Fruit fly (Drosophila melanogaster): ENCODE measurements around the gene Vps16B.

Gene Vps16B

DNA sequence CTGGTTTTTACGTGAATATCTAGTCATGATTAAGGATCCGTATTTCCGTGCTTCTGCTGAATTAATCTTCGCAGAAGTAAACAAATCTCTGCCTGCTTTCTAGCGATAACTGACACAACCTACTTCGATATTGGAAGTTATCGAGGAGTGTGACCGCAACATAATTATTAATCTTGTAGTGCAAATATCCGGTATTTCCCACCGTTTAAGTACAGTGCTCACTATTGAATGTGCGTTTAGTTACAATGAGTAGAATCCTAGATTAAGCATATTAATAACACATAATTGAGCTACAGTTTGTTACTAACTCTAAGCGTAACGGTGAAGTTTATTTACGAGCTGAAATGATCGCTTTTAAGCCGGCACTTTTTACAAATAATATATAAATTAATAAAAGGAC, 43.5 kb upstream of the Vps16B start (continued):
- TF ChIP-seq Sry-δ (GFP tag; optimal IDR thresholded peaks at IDR 0.05) (peak; percentile 38), dimm (GFP tag; IDR thresholded peaks at IDR 0.05) (no peak), Max (GFP tag; optimal IDR thresholded peaks at IDR 0.05) (no peak), fd96Cb (tag; optimal IDR thresholded peaks at IDR 0.05) (no peak), MESR4 (GFP tag; optimal IDR thresholded peaks at IDR 0.05) (peak; percentile 63), dpn (GFP tag; optimal IDR thresholded peaks at IDR 0.05) (peak in 1 of 2 experiments; percentile 60), CG13296 (GFP tag; optimal IDR thresholded peaks at IDR 0.05) (peak; percentile 73), H2.0 (GFP tag; IDR thresholded peaks at IDR 0.05) (peak; percentile 33; the same call in 1 of the 2 replicates), odd (GFP tag; optimal IDR thresholded peaks at IDR 0.05) (no peak), CG4360 (GFP tag; IDR thresholded peaks at IDR 0.05) (no peak), gro (GFP tag; optimal IDR thresholded peaks at IDR 0.05) (peak; percentile 10), hb (GFP tag; IDR thresholded peaks at IDR 0.05; ENCODE audit: partially characterized antibody) (no peak), CG31224 (GFP tag; IDR thresholded peaks at IDR 0.05) (0 out of 2 replicates have a peak, but pooled peaks have one; percentile 34), CG17385 (GFP tag; optimal IDR thresholded peaks at IDR 0.05) (no peak), CG15073 (GFP tag; optimal IDR thresholded peaks at IDR 0.05) (no peak), crp (GFP tag; optimal IDR thresholded peaks at IDR 0.05) (no peak), CG11456 (GFP tag; IDR thresholded peaks at IDR 0.05) (0 out of 3 replicates have a peak, but pooled peaks have one; percentile 52), CHES-1-like (GFP tag; optimal IDR thresholded peaks at IDR 0.05) (peak; percentile 39), tup (GFP tag; optimal IDR thresholded peaks at IDR 0.05) (no peak), CG13287 (GFP tag; IDR thresholded peaks at IDR 0.05; ENCODE audit: partially characterized antibody) (peak; percentile 69), kay (GFP tag; optimal IDR thresholded peaks at IDR 0.05) (no peak), Hr51 (GFP tag; optimal IDR thresholded peaks at IDR 0.05) (no peak), Sin3A (optimal IDR thresholded peaks at IDR 0.05) (no peak), CG16815 (GFP tag; optimal IDR thresholded peaks at IDR 0.05) (no peak), CG12744 (GFP tag; optimal IDR thresholded peaks at IDR 0.05) (peak; percentile 10), Hmr (GFP tag; optimal IDR thresholded peaks at IDR 0.05) (peak; percentile 61), CG12104 (GFP tag; optimal IDR thresholded peaks at IDR 0.05) (no peak), gcm (GFP tag; optimal IDR thresholded peaks at IDR 0.05) (peak; percentile 38), CkIIα-i1 (GFP tag; IDR thresholded peaks at IDR 0.05) (no peak), lmd (GFP tag; IDR thresholded peaks at IDR 0.05) (peak; percentile 56), CG1233 (GFP tag; optimal IDR thresholded peaks at IDR 0.05) (peak; percentile 28), cwo (GFP tag; optimal IDR thresholded peaks at IDR 0.05) (peak; percentile 20), CG10209 (GFP tag; optimal IDR thresholded peaks at IDR 0.05) (peak; percentile 37), CG12391 (tag; optimal IDR thresholded peaks at IDR 0.05) (peak; percentile 54), sens-2 (GFP tag; IDR thresholded peaks at IDR 0.05) (peak; percentile 38; the same call in 1 of the 2 replicates), Awh (GFP tag; IDR thresholded peaks at IDR 0.05) (no peak), CG10147 (GFP tag; optimal IDR thresholded peaks at IDR 0.05) (peak; percentile 40), CG9727 (GFP tag; optimal IDR thresholded peaks at IDR 0.05) (peak; percentile 3), Dp (GFP tag; optimal IDR thresholded peaks at IDR 0.05) (peak; percentile 32), dm (GFP tag; optimal IDR thresholded peaks at IDR 0.05) (no peak), CG10431 (GFP tag; optimal IDR thresholded peaks at IDR 0.05) (no peak), CG9215 (GFP tag; IDR thresholded peaks at IDR 0.05) (no peak), D19A (tag; optimal IDR thresholded peaks at IDR 0.05) (no peak), org-1 (GFP tag; optimal IDR thresholded peaks at IDR 0.05) (no peak), Aef1 (GFP tag; IDR thresholded peaks at IDR 0.05) (peak; percentile 13; the same call in 1 of the 3 replicates), Drgx (GFP tag; IDR thresholded peaks at IDR 0.05) (0 out of 2 replicates have a peak, but pooled peaks have one; percentile 30), CG13123 (GFP tag; optimal IDR thresholded peaks at IDR 0.05) (peak; percentile 20), CG4424 (GFP tag; optimal IDR thresholded peaks at IDR 0.05) (peak; percentile 27), CG14710 (tag; optimal IDR thresholded peaks at IDR 0.05) (peak; percentile 78), bowl (GFP tag; IDR thresholded peaks at IDR 0.05) (0 out of 2 replicates have a peak, but pooled peaks have one; percentile 36), bab2 (GFP tag; optimal IDR thresholded peaks at IDR 0.05) (peak; percentile 19)

Data from whole organism, embryonic.